Fruit fly (Drosophila melanogaster): ENCODE measurements around the gene CG6688.

DNA sequence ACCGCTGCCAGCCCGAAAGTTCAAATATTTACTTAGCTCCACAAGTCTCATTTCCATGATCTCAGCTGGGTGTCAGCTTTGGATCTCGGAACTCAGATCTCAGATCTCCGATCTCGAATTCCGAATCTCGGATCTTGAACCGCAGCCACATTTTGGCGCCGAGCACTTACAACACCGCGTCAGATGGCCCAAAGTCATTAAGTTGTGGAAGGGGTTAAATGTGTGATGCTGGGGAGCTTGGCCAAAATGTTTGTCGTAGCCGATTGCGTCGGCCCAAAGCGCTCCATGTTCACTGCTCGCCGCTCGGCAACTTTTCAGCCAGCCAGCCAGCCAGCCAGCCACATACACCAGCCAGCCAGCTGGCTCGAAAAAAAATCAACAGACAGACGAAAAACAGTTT lies at the start of gene CG6688:
- TF ChIP-seq h (optimal IDR thresholded peaks at IDR 0.05) (no peak), ttk (optimal IDR thresholded peaks at IDR 0.05) (no peak)
